Worm (Caenorhabditis elegans) whole organism, L1 larva: Measurements from ENCODE around the gene ugt-6.

Experiments used
- ama-1 ChIP-seq: fragments of 150-350 bp; optimal IDR thresholded peaks from 2 replicates; lab custom pipeline; 2014
- dpl-1 ChIP-seq, 3 experiments: fragments of 150-350 bp in 2 of 3; sonication (generic microtip) in 1 of 3; optimal IDR thresholded peaks; 2 replicates each; lab custom pipeline; 2014 to 2017; ENCODE audit warnings: missing biosample characterization in 3 of 3, missing genetic modification characterization in 3 of 3, missing genetic modification reagents in 3 of 3
- lin-13 ChIP-seq: fragments of 150-350 bp; optimal IDR thresholded peaks from 2 replicates; lab custom pipeline; 2014; ENCODE audit warnings: missing biosample characterization, missing genetic modification reagents, missing genetic modification characterization
- lin-15B ChIP-seq: fragments of 150-350 bp; sonication (generic microtip); optimal IDR thresholded peaks from 3 replicates; lab custom pipeline; 2014; ENCODE audit warnings: missing biosample characterization, missing genetic modification characterization
- nhr-237 ChIP-seq: fragments of 150-350 bp; optimal IDR thresholded peaks from 2 replicates; lab custom pipeline; 2014; ENCODE audit warnings: missing biosample characterization, missing genetic modification characterization
- pqm-1 ChIP-seq: sonication (generic microtip); optimal IDR thresholded peaks from 3 replicates; lab custom pipeline; 2017; ENCODE audit warnings: missing biosample characterization, missing genetic modification characterization
- unc-62 ChIP-seq: fragments of 150-350 bp; optimal IDR thresholded peaks from 2 replicates; lab custom pipeline; 2014; ENCODE audit warnings: missing biosample characterization, missing genetic modification reagents, missing genetic modification characterization

DNA sequence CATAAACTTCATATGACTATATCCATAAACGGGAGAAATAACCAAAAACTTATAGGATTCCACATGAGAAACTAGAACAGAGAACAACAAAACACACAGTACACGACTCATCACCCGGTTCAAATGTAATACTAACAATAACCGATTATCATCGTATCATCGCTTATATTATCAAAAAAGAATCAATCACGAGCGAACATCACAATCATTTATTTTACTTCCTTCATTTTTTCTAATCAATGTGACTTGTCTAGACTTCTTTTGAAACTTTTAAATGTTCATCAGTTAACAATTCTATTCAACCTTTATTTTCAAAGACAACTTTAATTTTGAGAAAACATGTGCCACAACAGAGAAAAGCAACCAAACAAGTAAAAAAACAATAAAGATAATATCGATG lies 2.8 kb downstream of the ugt-6 start, which contains the start of gene ugt-4:
- TF ChIP-seq dpl-1 (GFP tag; optimal IDR thresholded peaks at IDR 0.05; lab: Kevin White, UChicago): no peak
- no peak for TF ChIP-seq pqm-1
- no peak for TF ChIP-seq lin-15B
- TF ChIP-seq ama-1 (lab: Kevin White, UChicago): no peak
- TF ChIP-seq nhr-237: no peak
- no peak for TF ChIP-seq unc-62 (GFP tag; lab: Kevin White, UChicago)
- no peak for TF ChIP-seq lin-13
